Worm (Caenorhabditis elegans) whole organism, L1 larva: ENCODE results near the gene chil-21.
A peak's percentile ranks its signal among the peaks of the same experiment; 100 is the strongest.

Source experiments
- C04F5.9 ChIP-seq: sonication (generic microtip); optimal IDR thresholded peaks from 2 replicates; lab custom pipeline; 2016; ENCODE audit warnings: missing genetic modification characterization, missing compliant biosample characterization
- C34B4.2 ChIP-seq: sonication (generic microtip); optimal IDR thresholded peaks from 2 replicates; lab custom pipeline; 2017; ENCODE audit warnings: mild to moderate bottlenecking, missing genetic modification characterization, missing compliant biosample characterization
- aha-1 ChIP-seq: fragments of 150-350 bp; optimal IDR thresholded peaks from 2 replicates; lab custom pipeline; 2014; ENCODE audit warnings: missing biosample characterization, missing genetic modification characterization
- alr-1 ChIP-seq: fragments of 200-800 bp; sonication (Bioruptor generic); optimal IDR thresholded peaks from 2 replicates; lab custom pipeline; 2018; ENCODE audit warnings: borderline replicate concordance, mild to moderate bottlenecking, missing genetic modification characterization, missing compliant biosample characterization
- aly-2 ChIP-seq: fragments of 150-350 bp; optimal IDR thresholded peaks from 2 replicates; lab custom pipeline; 2014; ENCODE audit warnings: missing biosample characterization, missing genetic modification characterization
- blmp-1 ChIP-seq: fragments of 150-350 bp; optimal IDR thresholded peaks from 2 replicates; lab custom pipeline; 2014; ENCODE audit warnings: missing biosample characterization, missing genetic modification characterization
- ceh-82 ChIP-seq, 3 experiments: fragments of 150-350 bp in 1 of 3; sonication (generic microtip) in 2 of 3; optimal IDR thresholded peaks; 2 replicates each; lab custom pipeline; 2014 to 2017; ENCODE audit warnings: missing biosample characterization in 3 of 3, missing genetic modification characterization in 3 of 3
- ces-1 ChIP-seq: fragments of 150-350 bp; optimal IDR thresholded peaks from 2 replicates; lab custom pipeline; 2014; ENCODE audit warnings: missing biosample characterization, missing genetic modification reagents, missing genetic modification characterization
- dsc-1 ChIP-seq: sonication (generic microtip); optimal IDR thresholded peaks from 2 replicates; lab custom pipeline; 2016; ENCODE audit warnings: mild to moderate bottlenecking, missing genetic modification characterization, missing compliant biosample characterization
- efl-1 ChIP-seq, 4 experiments: fragments of 150-350 bp; optimal IDR thresholded peaks in 3 of 4; peaks in 1 of 4; 1 replicate in 1 of 4; 2 replicates in 3 of 4; lab custom pipeline; 2014; ENCODE audit warnings: missing biosample characterization in 2 of 4, missing genetic modification characterization in 2 of 4, missing genetic modification reagents in 2 of 4
- egl-13 ChIP-seq: sonication (generic microtip); optimal IDR thresholded peaks from 2 replicates; lab custom pipeline; 2016; ENCODE audit warnings: missing genotype, missing genetic modification reagents, missing genetic modification characterization, missing compliant biosample characterization
- elt-2 ChIP-seq: sonication (generic microtip); optimal IDR thresholded peaks from 2 replicates; lab custom pipeline; 2016; ENCODE audit warnings: missing genetic modification characterization, mild to moderate bottlenecking, inconsistent platforms, missing compliant biosample characterization, missing genetic modification reagents
- elt-3 ChIP-seq, 6 experiments: fragments of 150-350 bp in 1 of 6; sonication (generic microtip); optimal IDR thresholded peaks; 2 replicates each; lab custom pipeline; 2017 to 2018; ENCODE audit warnings: missing biosample characterization in 6 of 6, missing genetic modification characterization in 6 of 6, inconsistent platforms in 1 of 6
- ets-5 ChIP-seq: fragments of 200-800 bp; sonication (Bioruptor generic); IDR thresholded peaks from 2 replicates; pipeline ENCODE4 v1.3.6; 2022; ENCODE audit warnings: missing genetic modification characterization, missing compliant biosample characterization
- fkh-10 ChIP-seq: sonication (generic microtip); optimal IDR thresholded peaks from 2 replicates; lab custom pipeline; 2017; ENCODE audit warnings: missing biosample characterization, missing genetic modification reagents, missing genetic modification characterization
- fkh-4 ChIP-seq: sonication (generic microtip); optimal IDR thresholded peaks from 2 replicates; lab custom pipeline; 2016; ENCODE audit warnings: missing compliant biosample characterization, missing genetic modification characterization, borderline replicate concordance
- lin-15B ChIP-seq: fragments of 150-350 bp; sonication (generic microtip); optimal IDR thresholded peaks from 3 replicates; lab custom pipeline; 2014; ENCODE audit warnings: missing biosample characterization, missing genetic modification characterization
- mab-9 ChIP-seq: fragments of 200-800 bp; sonication (Bioruptor generic); IDR thresholded peaks from 2 replicates; pipeline ENCODE4 v1.3.6; 2022; ENCODE audit warnings: missing genetic modification reagents, missing genetic modification characterization, missing compliant biosample characterization
- mdl-1 ChIP-seq, 2 experiments: fragments of 150-350 bp; optimal IDR thresholded peaks; 2 replicates each; lab custom pipeline; 2014 to 2017; ENCODE audit warnings: missing biosample characterization in 2 of 2, missing genetic modification characterization in 2 of 2, inconsistent platforms in 1 of 2
- mef-2 ChIP-seq: fragments of 150-350 bp; optimal IDR thresholded peaks from 2 replicates; lab custom pipeline; 2014; ENCODE audit warnings: missing biosample characterization, missing genetic modification characterization
- nhr-11 ChIP-seq: fragments of 150-350 bp; optimal IDR thresholded peaks from 2 replicates; lab custom pipeline; 2014; ENCODE audit warnings: missing biosample characterization, missing genetic modification characterization
- nhr-12 ChIP-seq: sonication (generic microtip); optimal IDR thresholded peaks from 2 replicates; lab custom pipeline; 2017; ENCODE audit warnings: missing biosample characterization, missing genetic modification characterization
- nhr-19 ChIP-seq: fragments of 200-800 bp; sonication (Bioruptor generic); conservative IDR thresholded peaks from 2 replicates; pipeline ENCODE4 v1.3.6; 2022; ENCODE audit warnings: missing genetic modification characterization, missing compliant biosample characterization
- nhr-20 ChIP-seq: sonication (generic microtip); optimal IDR thresholded peaks from 2 replicates; lab custom pipeline; 2016; ENCODE audit warnings: mild to moderate bottlenecking, missing genetic modification characterization, missing compliant biosample characterization
- nhr-237 ChIP-seq: fragments of 150-350 bp; optimal IDR thresholded peaks from 2 replicates; lab custom pipeline; 2014; ENCODE audit warnings: missing biosample characterization, missing genetic modification characterization
- nhr-47 ChIP-seq: sonication (generic microtip); optimal IDR thresholded peaks from 2 replicates; lab custom pipeline; 2016; ENCODE audit warnings: mild to moderate bottlenecking, missing genetic modification characterization, moderate library complexity, missing compliant biosample characterization
- nhr-84 ChIP-seq: sonication (generic microtip); optimal IDR thresholded peaks from 2 replicates; lab custom pipeline; 2017; ENCODE audit warnings: missing biosample characterization, missing genetic modification characterization
- pqm-1 ChIP-seq: sonication (generic microtip); optimal IDR thresholded peaks from 3 replicates; lab custom pipeline; 2017; ENCODE audit warnings: missing biosample characterization, missing genetic modification characterization
- skn-1 ChIP-seq: fragments of 150-350 bp; optimal IDR thresholded peaks from 2 replicates; lab custom pipeline; 2014; ENCODE audit warnings: missing biosample characterization, missing genetic modification characterization
- snpc-4 ChIP-seq: fragments of 150-350 bp; optimal IDR thresholded peaks from 2 replicates; lab custom pipeline; 2014; ENCODE audit warnings: missing biosample characterization, missing genetic modification characterization
- sox-4 ChIP-seq: sonication (generic microtip); optimal IDR thresholded peaks from 2 replicates; lab custom pipeline; 2016; ENCODE audit warnings: missing genetic modification characterization, missing compliant biosample characterization
- sptf-1 ChIP-seq: fragments of 150-350 bp; optimal IDR thresholded peaks from 2 replicates; lab custom pipeline; 2014; ENCODE audit warnings: missing biosample characterization, missing genetic modification characterization
- sup-37 ChIP-seq: fragments of 200-800 bp; sonication (Bioruptor generic); optimal IDR thresholded peaks from 2 replicates; lab custom pipeline; 2018; ENCODE audit warnings: mild to moderate bottlenecking, missing genetic modification characterization, missing compliant biosample characterization
- tbx-2 ChIP-seq: sonication (generic microtip); optimal IDR thresholded peaks from 2 replicates; lab custom pipeline; 2016; ENCODE audit warnings: missing genetic modification characterization, missing compliant biosample characterization
- tlp-1 ChIP-seq: fragments of 150-350 bp; optimal IDR thresholded peaks from 2 replicates; lab custom pipeline; 2014; ENCODE audit warnings: missing biosample characterization, missing genetic modification characterization
- unc-130 ChIP-seq: fragments of 150-350 bp; optimal IDR thresholded peaks from 2 replicates; lab custom pipeline; 2017; ENCODE audit warnings: missing biosample characterization, missing genetic modification characterization, inconsistent platforms
- unc-62 ChIP-seq: fragments of 150-350 bp; optimal IDR thresholded peaks from 2 replicates; lab custom pipeline; 2014; ENCODE audit warnings: missing biosample characterization, missing genetic modification reagents, missing genetic modification characterization
- unc-86 ChIP-seq: sonication (generic microtip); optimal IDR thresholded peaks from 2 replicates; lab custom pipeline; 2016; ENCODE audit warnings: missing genetic modification characterization, missing compliant biosample characterization
- vab-15 ChIP-seq: sonication (generic microtip); optimal IDR thresholded peaks from 2 replicates; lab custom pipeline; 2017; ENCODE audit warnings: missing genotype, mild to moderate bottlenecking, missing genetic modification characterization, missing compliant biosample characterization
- xbp-1 ChIP-seq: sonication (generic microtip); optimal IDR thresholded peaks from 2 replicates; lab custom pipeline; 2016; ENCODE audit warnings: missing genetic modification characterization, missing compliant biosample characterization
- zip-4 ChIP-seq: fragments of 200-800 bp; sonication (Bioruptor generic); optimal IDR thresholded peaks from 2 replicates; lab custom pipeline; 2018; ENCODE audit warnings: mild to moderate bottlenecking, missing genetic modification characterization, moderate library complexity, missing compliant biosample characterization
- ztf-11 ChIP-seq, 2 experiments: sonication (generic microtip); optimal IDR thresholded peaks; 2 replicates each; lab custom pipeline; 2016 to 2017; ENCODE audit warnings: missing genetic modification characterization in 2 of 2, missing biosample characterization in 1 of 2, missing compliant biosample characterization in 1 of 2

Gene chil-21

DNA sequence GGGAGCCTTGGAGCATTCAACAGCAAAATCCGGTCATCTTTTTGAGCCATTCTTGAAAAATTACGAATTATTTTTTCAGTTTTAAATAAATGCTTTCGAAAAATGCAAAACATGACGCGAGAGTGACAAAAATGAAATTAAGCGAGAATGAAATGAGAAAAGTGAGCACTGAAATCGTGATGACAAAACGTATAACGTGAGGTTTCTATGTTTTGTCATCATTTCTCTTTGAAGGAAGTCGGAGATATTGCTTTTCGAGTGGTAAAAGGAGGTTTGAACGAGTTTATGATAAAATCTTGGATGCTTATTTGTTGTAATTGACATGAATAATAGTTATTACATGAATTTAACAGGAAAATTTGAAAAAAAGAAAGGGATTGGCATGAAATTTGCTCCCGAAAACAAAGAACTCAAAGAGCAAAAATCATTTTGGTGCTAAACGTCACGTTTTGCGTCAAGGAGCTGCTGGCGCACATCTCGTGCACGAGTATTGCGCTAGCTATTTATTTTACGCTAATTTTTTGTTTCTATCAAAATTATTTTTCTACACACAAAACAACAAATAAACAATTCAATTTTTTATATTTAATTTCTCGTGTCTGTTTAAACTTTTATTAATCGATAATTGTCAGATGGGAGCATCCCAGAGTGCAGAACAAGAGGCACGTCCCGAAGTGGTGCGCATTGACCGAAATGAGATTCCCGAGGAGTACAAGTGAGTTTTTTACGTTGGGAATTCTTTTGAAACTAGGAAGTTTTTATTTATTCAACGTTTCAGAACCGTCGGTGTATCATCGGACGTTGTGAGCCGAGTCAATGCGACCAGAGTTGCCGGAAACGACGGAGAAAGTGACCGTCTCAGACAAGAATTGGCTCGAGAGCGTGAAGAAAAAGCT is 45.2 kb downstream of the chil-21 start, which contains the start of the genes gss-1 and chch-3 (continued):
- TF ChIP-seq nhr-47 (tag; lab: Kevin White, UChicago) (peak; percentile 74), nhr-20 (tag; lab: Kevin White, UChicago) (peak; percentile 80), blmp-1 (tag; lab: Kevin White, UChicago) (peak; percentile 45), dsc-1 (tag; lab: Kevin White, UChicago) (no peak), nhr-19 (GFP tag; lab: Robert Waterston, UW) (peak; percentile 77), elt-3 (tag; optimal IDR thresholded peaks at IDR 0.05; lab: Kevin White, UChicago) (no peak), fkh-10 (no peak), mab-9 (no peak), efl-1 (optimal IDR thresholded peaks at IDR 0.05; lab: Kevin White, UChicago) (peak; percentile 68 to 77), efl-1 (GFP tag; optimal IDR thresholded peaks at IDR 0.05 in 1 of 2; lab: Kevin White, UChicago) (peak; percentile 70 to 96), ets-5 (no peak), sptf-1 (tag; lab: Kevin White, UChicago) (no peak), unc-130 (tag; lab: Kevin White, UChicago) (peak; percentile 39), nhr-11 (tag; lab: Kevin White, UChicago) (peak; percentile 61), unc-62 (GFP tag; lab: Kevin White, UChicago) (no peak), skn-1 (tag; lab: Kevin White, UChicago) (peak; percentile 68), tlp-1 (no peak), nhr-12 (tag; lab: Kevin White, UChicago) (no peak), zip-4 (GFP tag; lab: Kevin White, UChicago) (no peak), nhr-84 (no peak), C04F5.9 (tag; lab: Kevin White, UChicago) (peak; percentile 24), nhr-237 (no peak), ceh-82 (tag; optimal IDR thresholded peaks at IDR 0.05; lab: Kevin White, UChicago) (peak; percentile 55 to 67 (median 67)), vab-15 (tag; lab: Kevin White, UChicago) (no peak), sox-4 (tag; lab: Kevin White, UChicago) (no peak), alr-1 (tag; lab: Kevin White, UChicago) (no peak), tbx-2 (peak; percentile 68), fkh-4 (tag; lab: Kevin White, UChicago) (no peak), pqm-1 (tag; lab: Kevin White, UChicago) (no peak), aly-2 (tag; lab: Kevin White, UChicago) (peak; percentile 22), C34B4.2 (tag; lab: Kevin White, UChicago) (no peak), lin-15B (tag; lab: Kevin White, UChicago) (peak; percentile 48), egl-13 (peak; percentile 33), aha-1 (tag; lab: Kevin White, UChicago) (no peak), mef-2 (tag; lab: Kevin White, UChicago) (no peak)

DNA sequence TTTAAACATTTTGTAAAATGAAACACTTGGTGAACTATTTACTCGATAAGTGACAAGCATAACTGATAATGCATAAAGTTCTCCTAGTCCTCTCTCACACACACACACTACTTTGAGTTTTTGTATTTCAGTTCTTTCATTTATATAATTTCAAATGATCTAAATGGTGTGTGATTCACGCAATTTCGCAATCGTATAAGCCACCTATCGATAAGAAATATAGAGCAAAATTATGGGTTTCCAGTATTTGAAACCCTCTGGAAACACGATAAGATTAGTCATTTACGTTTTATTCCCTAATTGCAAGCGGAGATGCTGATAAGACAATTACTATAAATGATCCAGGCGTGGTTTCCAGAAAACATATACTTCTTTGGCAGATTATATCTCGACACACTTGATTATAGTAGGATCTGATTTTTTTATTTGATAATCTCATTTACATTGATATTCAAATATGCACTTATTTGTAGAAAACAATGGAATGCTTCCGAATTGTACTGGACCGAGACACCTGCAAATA is 49.6 kb downstream of the chil-21 start, which contains the start of gene arrd-3:
arrd-3 (plus strand) TSS at position 473 of the 523 bp plus-strand sequence.
- TF ChIP-seq elt-2: peak; percentile 66
- peak; percentile 10 for TF ChIP-seq tlp-1
- TF ChIP-seq aha-1 (tag; lab: Kevin White, UChicago): no peak

DNA sequence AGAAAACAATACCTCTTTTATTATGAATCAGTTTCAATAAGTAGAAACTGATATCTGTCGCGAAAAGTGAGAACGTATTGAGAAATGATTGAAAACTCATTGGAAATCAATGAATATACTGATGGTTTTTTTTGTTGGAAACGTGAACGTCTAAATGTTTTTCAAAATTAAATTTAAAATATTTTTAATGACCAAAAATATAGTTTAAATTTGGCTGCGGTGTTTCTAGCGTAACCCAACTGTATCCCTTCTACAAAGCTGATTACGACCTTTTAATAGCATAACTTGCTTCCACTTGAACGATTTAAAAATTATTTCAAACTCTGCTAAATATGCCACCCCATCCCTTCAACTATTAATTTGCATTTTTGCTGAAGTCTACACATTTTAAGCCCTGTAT is 50.3 kb downstream of the chil-21 start, which contains the start of gene M176.9:
M176.9 (minus strand) TSS at position 101 of the 400 bp plus-strand sequence.
- TF ChIP-seq xbp-1: no peak
- TF ChIP-seq sup-37 (GFP tag; lab: Kevin White, UChicago): no peak
- no peak for TF ChIP-seq snpc-4 (tag; lab: Kevin White, UChicago)
- no peak for TF ChIP-seq nhr-237
- TF ChIP-seq C34B4.2 (tag; lab: Kevin White, UChicago): no peak
- no peak for TF ChIP-seq aly-2 (tag; lab: Kevin White, UChicago)
- TF ChIP-seq tbx-2: no peak
- no peak for TF ChIP-seq mdl-1 (tag; optimal IDR thresholded peaks at IDR 0.05; lab: Kevin White, UChicago)
- TF ChIP-seq unc-86: no peak
- TF ChIP-seq lin-15B (tag; lab: Kevin White, UChicago): no peak
- TF ChIP-seq nhr-84: no peak
- no peak for TF ChIP-seq ces-1
- no peak for TF ChIP-seq ztf-11 (tag; optimal IDR thresholded peaks at IDR 0.05; lab: Kevin White, UChicago)
- no peak for TF ChIP-seq fkh-4 (tag; lab: Kevin White, UChicago)
